Worm (Caenorhabditis elegans) whole organism, L2 larva: ENCODE data around the gene far-3.

Experiments
- Y55F3AM.14 ChIP-seq: fragments of 200-800 bp; sonication (Bioruptor generic); optimal IDR thresholded peaks from 2 replicates; lab custom pipeline; 2018; ENCODE audit warnings: mild to moderate bottlenecking, missing genetic modification characterization, missing compliant biosample characterization
- ZK546.5 ChIP-seq: sonication (generic microtip); optimal IDR thresholded peaks from 2 replicates; lab custom pipeline; 2017; ENCODE audit warnings: missing biosample characterization, missing genetic modification characterization
- alr-1 ChIP-seq: fragments of 150-350 bp; optimal IDR thresholded peaks from 2 replicates; lab custom pipeline; 2014; ENCODE audit warnings: missing biosample characterization, missing genetic modification characterization
- ceh-16 ChIP-seq: fragments of 150-350 bp; optimal IDR thresholded peaks from 2 replicates; lab custom pipeline; 2014; ENCODE audit warnings: missing biosample characterization, missing genetic modification characterization
- crh-2 ChIP-seq: sonication (generic microtip); optimal IDR thresholded peaks from 2 replicates; lab custom pipeline; 2017; ENCODE audit warnings: missing biosample characterization, missing genetic modification characterization
- egl-27 ChIP-seq: sonication (generic microtip); optimal IDR thresholded peaks from 3 replicates; lab custom pipeline; 2017; ENCODE audit warnings: missing biosample characterization, missing genetic modification reagents, missing genetic modification characterization
- nhr-10 ChIP-seq: sonication (generic microtip); optimal IDR thresholded peaks from 2 replicates; lab custom pipeline; 2017; ENCODE audit warnings: missing biosample characterization, missing genetic modification characterization
- ztf-1 ChIP-seq: fragments of 200-800 bp; sonication (Bioruptor generic); conservative IDR thresholded peaks from 2 replicates; pipeline ENCODE4 v1.3.6; 2022; ENCODE audit warnings: missing genetic modification characterization, missing compliant biosample characterization
- ztf-11 ChIP-seq: sonication (generic microtip); optimal IDR thresholded peaks from 2 replicates; lab custom pipeline; 2017; ENCODE audit warnings: missing biosample characterization, missing genetic modification characterization

far-3 gene

DNA sequence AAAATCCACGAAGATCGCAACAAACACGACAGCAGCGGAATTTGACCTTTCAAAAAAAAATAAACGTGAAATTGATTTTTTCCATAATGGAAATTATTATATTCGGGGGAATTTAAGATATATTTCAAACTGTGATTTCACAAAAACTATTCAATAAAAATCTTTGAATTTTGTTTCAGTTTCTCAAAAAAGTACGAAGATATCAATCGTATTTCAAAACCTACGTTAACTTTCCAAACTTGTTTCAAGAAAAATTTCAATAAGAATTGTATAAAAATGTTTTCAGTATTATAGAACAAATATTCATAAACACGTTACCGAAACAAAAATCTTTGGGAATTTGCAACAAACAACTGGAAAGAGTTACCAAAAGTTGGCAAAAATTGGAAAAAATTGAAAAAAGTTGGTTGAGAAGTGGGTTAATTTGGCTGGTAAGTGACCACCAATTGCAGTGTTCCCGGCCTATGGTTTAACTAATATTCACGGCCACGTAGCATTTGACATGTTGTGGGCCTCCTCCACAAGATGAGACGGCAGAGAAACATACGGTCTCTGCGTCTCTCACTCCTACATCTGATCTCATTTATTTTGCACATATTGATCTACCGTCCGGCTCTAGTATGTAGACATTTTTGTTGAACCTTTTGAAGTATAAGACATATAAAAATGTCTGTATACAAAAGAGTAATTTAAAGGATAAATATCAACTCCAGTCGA is 46.4 kb downstream of the far-3 start, which contains the start of the genes T16G1.9 and T16G1.18 (continued):
- TF ChIP-seq egl-27 (no peak), alr-1 (no peak), nhr-10 (tag; lab: Kevin White, UChicago) (no peak), ZK546.5 (tag; lab: Kevin White, UChicago) (no peak), ztf-1 (GFP tag; lab: Robert Waterston, UW) (no peak), ceh-16 (tag; lab: Kevin White, UChicago) (no peak), Y55F3AM.14 (GFP tag; lab: Kevin White, UChicago) (no peak), crh-2 (peak; percentile 90), ztf-11 (no peak)

DNA sequence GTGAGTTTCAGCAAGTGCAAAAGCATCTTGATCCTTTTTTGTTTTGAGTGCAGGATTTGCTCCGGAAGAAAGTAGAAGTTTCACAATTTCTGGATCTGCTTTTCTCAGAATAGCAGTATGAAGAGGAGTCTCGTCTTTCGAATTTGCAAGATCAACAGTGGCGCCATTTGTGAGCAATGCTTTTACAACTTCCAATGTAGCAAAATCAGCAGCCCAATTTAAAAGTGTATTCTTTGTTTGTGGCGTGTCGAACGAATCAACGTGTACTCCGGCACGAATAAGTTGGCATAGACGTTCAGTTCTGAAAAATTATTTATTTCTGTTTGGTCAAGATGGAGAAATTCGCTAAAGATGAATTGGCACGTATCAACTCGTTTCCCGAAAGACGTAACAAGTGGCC is 47.7 kb downstream of the far-3 start, which contains the start of gene T16G1.13:
Gene T16G1.13, plus strand, starts transcription at position 301 of the 400 bp plus-strand sequence.
- TF ChIP-seq Y55F3AM.14 (GFP tag; lab: Kevin White, UChicago), result no peak
- TF ChIP-seq, all 48 proteins: peak for 0
